Worm (Caenorhabditis elegans) whole organism, L2 larva: ENCODE results near the gene rsp-6.

Source experiments
- C34F6.9 ChIP-seq: fragments of 150-350 bp; optimal IDR thresholded peaks from 2 replicates; lab custom pipeline; 2014; ENCODE audit warnings: missing biosample characterization, missing genetic modification characterization
- F13H6.1 ChIP-seq: sonication (generic microtip); optimal IDR thresholded peaks from 2 replicates; lab custom pipeline; 2016; ENCODE audit warnings: missing genetic modification characterization, missing compliant biosample characterization
- R02D3.7 ChIP-seq: fragments of 150-350 bp; optimal IDR thresholded peaks from 2 replicates; lab custom pipeline; 2014; ENCODE audit warnings: missing biosample characterization, missing genetic modification characterization
- Y55F3AM.14 ChIP-seq: fragments of 200-800 bp; sonication (Bioruptor generic); optimal IDR thresholded peaks from 2 replicates; lab custom pipeline; 2018; ENCODE audit warnings: mild to moderate bottlenecking, missing genetic modification characterization, missing compliant biosample characterization
- ZK546.5 ChIP-seq: sonication (generic microtip); optimal IDR thresholded peaks from 2 replicates; lab custom pipeline; 2017; ENCODE audit warnings: missing biosample characterization, missing genetic modification characterization
- alr-1 ChIP-seq: fragments of 150-350 bp; optimal IDR thresholded peaks from 2 replicates; lab custom pipeline; 2014; ENCODE audit warnings: missing biosample characterization, missing genetic modification characterization
- aly-2 ChIP-seq: fragments of 150-350 bp; optimal IDR thresholded peaks from 2 replicates; lab custom pipeline; 2014; ENCODE audit warnings: missing biosample characterization, missing genetic modification characterization
- blmp-1 ChIP-seq: sonication (generic microtip); optimal IDR thresholded peaks from 2 replicates; lab custom pipeline; 2017; ENCODE audit warnings: missing genetic modification characterization, mild to moderate bottlenecking, missing compliant biosample characterization, antibody characterized with exemption, moderate library complexity; ENCODE audit not compliant: insufficient read depth
- ceh-16 ChIP-seq: fragments of 150-350 bp; optimal IDR thresholded peaks from 2 replicates; lab custom pipeline; 2014; ENCODE audit warnings: missing biosample characterization, missing genetic modification characterization
- ceh-82 ChIP-seq: fragments of 150-350 bp; optimal IDR thresholded peaks from 2 replicates; lab custom pipeline; 2014; ENCODE audit warnings: missing biosample characterization, missing genetic modification characterization
- crh-2 ChIP-seq: sonication (generic microtip); optimal IDR thresholded peaks from 2 replicates; lab custom pipeline; 2017; ENCODE audit warnings: missing biosample characterization, missing genetic modification characterization
- egl-27 ChIP-seq: sonication (generic microtip); optimal IDR thresholded peaks from 3 replicates; lab custom pipeline; 2017; ENCODE audit warnings: missing biosample characterization, missing genetic modification reagents, missing genetic modification characterization
- elt-1 ChIP-seq: fragments of 150-350 bp; optimal IDR thresholded peaks from 2 replicates; lab custom pipeline; 2014; ENCODE audit warnings: missing biosample characterization, missing genetic modification characterization
- elt-3 ChIP-seq: sonication (generic microtip); optimal IDR thresholded peaks from 2 replicates; lab custom pipeline; 2017; ENCODE audit warnings: missing biosample characterization, missing genetic modification characterization
- fos-1 ChIP-seq: fragments of 150-350 bp; optimal IDR thresholded peaks from 2 replicates; lab custom pipeline; 2014; ENCODE audit warnings: missing biosample characterization, missing genetic modification characterization
- lin-11 ChIP-seq: fragments of 150-350 bp; sonication (generic microtip); optimal IDR thresholded peaks from 2 replicates; lab custom pipeline; 2014; ENCODE audit warnings: missing biosample characterization, missing genetic modification characterization, inconsistent platforms, mixed read lengths
- lin-39 ChIP-seq: fragments of 150-350 bp; optimal IDR thresholded peaks from 2 replicates; lab custom pipeline; 2014; ENCODE audit warnings: missing biosample characterization, missing genetic modification reagents, missing genetic modification characterization
- lsy-2 ChIP-seq, 2 experiments: fragments of 150-350 bp in 1 of 2; sonication (generic microtip) in 1 of 2; optimal IDR thresholded peaks; 2 replicates each; lab custom pipeline; 2014 to 2017; ENCODE audit warnings: missing biosample characterization in 2 of 2, missing genetic modification characterization in 2 of 2
- mab-5 ChIP-seq: fragments of 150-350 bp; optimal IDR thresholded peaks from 2 replicates; lab custom pipeline; 2014; ENCODE audit warnings: missing biosample characterization, missing genetic modification characterization
- mdl-1 ChIP-seq, 2 experiments: fragments of 150-350 bp in 1 of 2; sonication (generic microtip) in 1 of 2; optimal IDR thresholded peaks; 2 replicates each; lab custom pipeline; 2017; ENCODE audit warnings: missing biosample characterization in 2 of 2, missing genetic modification characterization in 2 of 2
- nhr-10 ChIP-seq: sonication (generic microtip); optimal IDR thresholded peaks from 2 replicates; lab custom pipeline; 2017; ENCODE audit warnings: missing biosample characterization, missing genetic modification characterization
- nhr-11 ChIP-seq: fragments of 150-350 bp; optimal IDR thresholded peaks from 2 replicates; lab custom pipeline; 2014; ENCODE audit warnings: missing biosample characterization, missing genetic modification characterization
- nhr-12 ChIP-seq: fragments of 150-350 bp; optimal IDR thresholded peaks from 2 replicates; lab custom pipeline; 2014; ENCODE audit warnings: missing biosample characterization, missing genetic modification characterization
- nhr-129 ChIP-seq: fragments of 150-350 bp; optimal IDR thresholded peaks from 2 replicates; lab custom pipeline; 2014; ENCODE audit warnings: missing biosample characterization, missing genetic modification characterization
- nhr-21 ChIP-seq: fragments of 150-350 bp; optimal IDR thresholded peaks from 2 replicates; lab custom pipeline; 2014; ENCODE audit warnings: missing biosample characterization, missing genetic modification characterization
- nhr-23 ChIP-seq: fragments of 150-350 bp; optimal IDR thresholded peaks from 2 replicates; lab custom pipeline; 2014; ENCODE audit warnings: missing biosample characterization, missing genetic modification reagents, missing genetic modification characterization
- nhr-237 ChIP-seq: fragments of 150-350 bp; optimal IDR thresholded peaks from 2 replicates; lab custom pipeline; 2014; ENCODE audit warnings: missing biosample characterization, missing genetic modification characterization
- nhr-25 ChIP-seq: fragments of 150-350 bp; sonication (generic microtip); optimal IDR thresholded peaks from 3 replicates; lab custom pipeline; 2014; ENCODE audit warnings: missing biosample characterization, missing genetic modification characterization
- nhr-6 ChIP-seq: fragments of 150-350 bp; optimal IDR thresholded peaks from 2 replicates; lab custom pipeline; 2014; ENCODE audit warnings: missing biosample characterization, missing genetic modification characterization
- nhr-77 ChIP-seq: fragments of 150-350 bp; optimal IDR thresholded peaks from 2 replicates; lab custom pipeline; 2014; ENCODE audit warnings: missing biosample characterization, missing genetic modification characterization
- peb-1 ChIP-seq: fragments of 150-350 bp; optimal IDR thresholded peaks from 2 replicates; lab custom pipeline; 2014; ENCODE audit warnings: missing biosample characterization, missing genetic modification characterization
- sem-4 ChIP-seq: fragments of 150-350 bp; optimal IDR thresholded peaks from 2 replicates; lab custom pipeline; 2014; ENCODE audit warnings: missing biosample characterization, missing genetic modification reagents, missing genetic modification characterization
- sma-9 ChIP-seq, 2 experiments: fragments of 150-350 bp in 1 of 2; sonication (generic microtip) in 1 of 2; optimal IDR thresholded peaks; 2 replicates each; lab custom pipeline; 2014 to 2016; ENCODE audit warnings: missing genetic modification characterization in 2 of 2, mild to moderate bottlenecking in 1 of 2, missing biosample characterization in 1 of 2, missing compliant biosample characterization in 1 of 2, missing genetic modification reagents in 1 of 2, moderate library complexity in 1 of 2
- snpc-4 ChIP-seq: fragments of 150-350 bp; optimal IDR thresholded peaks from 2 replicates; lab custom pipeline; 2014; ENCODE audit warnings: missing biosample characterization, missing genetic modification characterization
- unc-39 ChIP-seq: fragments of 150-350 bp; optimal IDR thresholded peaks from 2 replicates; lab custom pipeline; 2014; ENCODE audit warnings: missing biosample characterization, missing genetic modification characterization
- unc-55 ChIP-seq: fragments of 150-350 bp; sonication (generic microtip); optimal IDR thresholded peaks from 3 replicates; lab custom pipeline; 2014; ENCODE audit warnings: missing biosample characterization, missing genetic modification reagents, missing genetic modification characterization
- unc-62 ChIP-seq: fragments of 150-350 bp; optimal IDR thresholded peaks from 2 replicates; lab custom pipeline; 2014; ENCODE audit warnings: missing biosample characterization, missing genetic modification reagents, missing genetic modification characterization
- zag-1 ChIP-seq: fragments of 150-350 bp; optimal IDR thresholded peaks from 2 replicates; lab custom pipeline; 2014; ENCODE audit warnings: missing biosample characterization, missing genetic modification characterization
- ztf-1 ChIP-seq: fragments of 200-800 bp; sonication (Bioruptor generic); conservative IDR thresholded peaks from 2 replicates; pipeline ENCODE4 v1.3.6; 2022; ENCODE audit warnings: missing genetic modification characterization, missing compliant biosample characterization
- ztf-11 ChIP-seq: sonication (generic microtip); optimal IDR thresholded peaks from 2 replicates; lab custom pipeline; 2017; ENCODE audit warnings: missing biosample characterization, missing genetic modification characterization
- ztf-4 ChIP-seq: fragments of 150-350 bp; optimal IDR thresholded peaks from 2 replicates; lab custom pipeline; 2014; ENCODE audit warnings: missing biosample characterization, missing genetic modification characterization

rsp-6 gene

ce11 chrIV:7830151-7830550, 39.1 kb upstream of the rsp-6 start, which contains the start of gene mvb-12 (continued):
- TF ChIP-seq ztf-1 (GFP tag; lab: Robert Waterston, UW): no peak
- no peak for TF ChIP-seq nhr-12
- TF ChIP-seq lsy-2 (tag; optimal IDR thresholded peaks at IDR 0.05; lab: Kevin White, UChicago): peak in 1 of 2 experiments; percentile 54
- TF ChIP-seq C34F6.9: peak; percentile 43
- no peak for TF ChIP-seq egl-27
- no peak for TF ChIP-seq peb-1 (tag; lab: Kevin White, UChicago)
- no peak for TF ChIP-seq nhr-10
- TF ChIP-seq fos-1 (tag; lab: Kevin White, UChicago): peak; percentile 37
- no peak for TF ChIP-seq nhr-25 (tag; lab: Kevin White, UChicago)
- no peak for TF ChIP-seq nhr-237
- peak; percentile 21 for TF ChIP-seq crh-2
- TF ChIP-seq nhr-129 (tag; lab: Kevin White, UChicago): peak; percentile 43
- no peak for TF ChIP-seq nhr-23 (tag; lab: Kevin White, UChicago)
- TF ChIP-seq elt-3 (tag; lab: Kevin White, UChicago): no peak
- no peak for TF ChIP-seq blmp-1 (tag; lab: Kevin White, UChicago)
- no peak for TF ChIP-seq mab-5 (tag; lab: Kevin White, UChicago)
- no peak for TF ChIP-seq ceh-82 (tag; lab: Kevin White, UChicago)
- TF ChIP-seq lin-39 (tag; lab: Kevin White, UChicago): no peak
- no peak for TF ChIP-seq R02D3.7 (tag; lab: Kevin White, UChicago)
- peak; percentile 40 for TF ChIP-seq unc-55 (GFP tag; lab: Kevin White, UChicago)
- TF ChIP-seq elt-1 (tag; lab: Kevin White, UChicago): no peak

DNA sequence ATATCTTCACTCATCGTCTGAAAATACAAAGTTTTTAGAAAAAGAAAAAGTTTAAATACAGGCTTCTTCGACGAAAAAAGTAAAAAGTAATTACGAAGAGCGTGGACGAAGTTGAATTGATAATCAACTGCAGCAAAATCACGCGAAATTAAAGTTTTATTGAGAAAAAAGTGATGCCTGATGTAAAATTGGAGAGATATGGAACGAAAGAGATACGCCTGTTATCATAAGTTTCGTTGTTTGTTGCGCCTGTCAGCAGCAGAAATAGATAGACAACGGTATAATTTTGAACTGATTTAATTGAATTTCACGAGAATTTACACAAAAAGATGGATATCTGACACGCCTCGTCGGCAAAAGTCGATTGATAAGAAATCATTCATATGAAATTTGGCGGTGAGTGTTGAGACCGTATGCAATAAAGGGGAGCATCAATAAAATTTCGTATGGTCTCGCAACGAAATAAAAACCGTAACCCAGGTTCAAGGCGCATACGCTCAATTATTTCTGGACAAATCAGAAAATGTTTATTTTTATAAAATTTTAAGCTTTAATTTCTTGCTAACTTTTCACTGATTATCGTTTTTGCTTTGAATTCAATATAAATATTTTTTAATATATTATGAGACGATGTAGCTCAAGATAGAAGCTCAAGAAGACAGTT, 38.4 kb upstream of the rsp-6 start, which contains the start of gene C06A6.4:
C06A6.4 (minus strand) TSS at position 24 of the 664 bp plus-strand sequence.
- no peak for TF ChIP-seq R02D3.7 (tag; lab: Kevin White, UChicago)
- TF ChIP-seq fos-1 (tag; lab: Kevin White, UChicago): peak; percentile 14
- TF ChIP-seq nhr-10: no peak

DNA sequence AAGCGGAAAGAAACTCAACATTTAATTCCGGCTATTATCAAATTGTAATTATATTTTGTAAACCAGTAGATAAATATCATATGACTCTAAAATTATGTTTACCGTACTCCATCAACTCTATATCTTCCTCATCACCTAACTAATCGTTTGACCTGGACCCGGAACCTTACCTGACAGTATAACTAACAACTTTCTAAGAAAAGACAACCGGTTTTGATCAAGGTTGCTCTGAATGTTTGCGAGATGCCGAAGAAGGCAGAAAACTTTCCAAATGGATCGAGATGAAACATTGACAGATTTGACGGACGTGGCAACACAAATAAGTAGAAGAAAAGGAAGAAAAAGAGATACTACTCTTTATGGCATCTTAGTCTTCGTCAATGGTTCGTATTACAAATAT, 33.6 kb upstream of the rsp-6 start:
- TF ChIP-seq nhr-25 (tag; lab: Kevin White, UChicago): peak; percentile 54
- peak; percentile 7 for TF ChIP-seq egl-27
- TF ChIP-seq blmp-1 (tag; lab: Kevin White, UChicago): no peak

DNA sequence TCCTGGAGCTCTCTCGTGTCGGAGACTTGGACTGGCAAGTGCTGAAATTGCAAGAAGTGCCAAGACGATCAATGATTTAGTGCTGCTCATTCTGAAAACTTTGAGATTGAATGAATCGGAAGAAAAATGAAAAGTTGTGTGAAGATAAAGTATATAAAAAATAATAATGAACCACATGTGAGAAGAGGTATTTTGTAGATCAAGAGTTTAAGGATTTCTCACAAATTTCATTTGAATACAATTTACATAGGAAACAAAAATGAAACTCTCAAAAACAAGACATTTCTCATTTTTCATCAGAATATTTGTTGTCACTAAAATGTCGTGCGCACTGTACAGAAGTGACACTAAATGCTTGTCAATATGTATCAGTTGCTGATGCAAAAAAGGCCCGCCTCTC, 31.5 kb upstream of the rsp-6 start, which contains the start of gene T14A8.2:
T14A8.2 (minus strand) TSS at position 101 of the 400 bp plus-strand sequence.
- TF ChIP-seq ceh-82 (tag; lab: Kevin White, UChicago): no peak
- no peak for TF ChIP-seq aly-2

ce11 chrIV:7817852-7818251, 26.8 kb upstream of the rsp-6 start, which contains the start of gene ric-3:
Gene ric-3, plus strand, starts transcription at chrIV:7818251.
- TF ChIP-seq nhr-129 (tag; lab: Kevin White, UChicago): peak; percentile 84
- TF ChIP-seq crh-2: peak; percentile 68
- peak; percentile 54 for TF ChIP-seq lin-11 (tag; lab: Kevin White, UChicago)
- TF ChIP-seq mdl-1 (tag; optimal IDR thresholded peaks at IDR 0.05; lab: Kevin White, UChicago): peak in 1 of 2 experiments; percentile 10
- no peak for TF ChIP-seq elt-3 (tag; lab: Kevin White, UChicago)
- peak; percentile 42 for TF ChIP-seq egl-27
- peak; percentile 72 for TF ChIP-seq nhr-6
- no peak for TF ChIP-seq nhr-11 (tag; lab: Kevin White, UChicago)
- TF ChIP-seq unc-39 (tag; lab: Kevin White, UChicago): no peak
- TF ChIP-seq R02D3.7 (tag; lab: Kevin White, UChicago): no peak
- no peak for TF ChIP-seq elt-1 (tag; lab: Kevin White, UChicago)
- no peak for TF ChIP-seq aly-2
- TF ChIP-seq nhr-77 (tag; lab: Kevin White, UChicago): no peak
- TF ChIP-seq ceh-16 (tag; lab: Kevin White, UChicago): no peak
- peak; percentile 71 for TF ChIP-seq sem-4 (tag; lab: Kevin White, UChicago)
- TF ChIP-seq sma-9 (GFP tag; optimal IDR thresholded peaks at IDR 0.05; lab: Kevin White, UChicago): peak; percentile 86
- no peak for TF ChIP-seq sma-9 (tag; optimal IDR thresholded peaks at IDR 0.05; lab: Kevin White, UChicago)
- TF ChIP-seq blmp-1 (tag; lab: Kevin White, UChicago): no peak
- peak; percentile 38 for TF ChIP-seq fos-1 (tag; lab: Kevin White, UChicago)
- TF ChIP-seq ZK546.5 (tag; lab: Kevin White, UChicago): no peak
- TF ChIP-seq lsy-2 (tag; optimal IDR thresholded peaks at IDR 0.05; lab: Kevin White, UChicago): peak; percentile 15 to 79
- no peak for TF ChIP-seq ztf-1 (GFP tag; lab: Robert Waterston, UW)
- TF ChIP-seq unc-62 (GFP tag; lab: Kevin White, UChicago): no peak
- TF ChIP-seq mab-5 (tag; lab: Kevin White, UChicago): peak; percentile 45
- TF ChIP-seq ztf-4 (tag; lab: Kevin White, UChicago): no peak
- TF ChIP-seq ztf-11: no peak
- TF ChIP-seq unc-55 (GFP tag; lab: Kevin White, UChicago): peak; percentile 89
- no peak for TF ChIP-seq Y55F3AM.14
- TF ChIP-seq snpc-4 (tag; lab: Kevin White, UChicago): peak; percentile 36
- peak; percentile 75 for TF ChIP-seq zag-1 (tag; lab: Kevin White, UChicago)
- TF ChIP-seq peb-1 (tag; lab: Kevin White, UChicago): no peak
- no peak for TF ChIP-seq alr-1
- peak; percentile 26 for TF ChIP-seq nhr-21
- peak; percentile 93 for TF ChIP-seq C34F6.9
- TF ChIP-seq F13H6.1 (tag; lab: Kevin White, UChicago): peak; percentile 84
- no peak for TF ChIP-seq ceh-82 (tag; lab: Kevin White, UChicago)
